Worm (Caenorhabditis elegans): ENCODE data around the gene T02G5.14.
A peak's percentile ranks its signal among the peaks of the same experiment; 100 is the strongest.
"Not testable (repeated sequence)": the region's sequence is repeated elsewhere in the genome, so short reads cannot be mapped to it uniquely, and the experiment has no call there.

The T02G5.14 gene

DNA sequence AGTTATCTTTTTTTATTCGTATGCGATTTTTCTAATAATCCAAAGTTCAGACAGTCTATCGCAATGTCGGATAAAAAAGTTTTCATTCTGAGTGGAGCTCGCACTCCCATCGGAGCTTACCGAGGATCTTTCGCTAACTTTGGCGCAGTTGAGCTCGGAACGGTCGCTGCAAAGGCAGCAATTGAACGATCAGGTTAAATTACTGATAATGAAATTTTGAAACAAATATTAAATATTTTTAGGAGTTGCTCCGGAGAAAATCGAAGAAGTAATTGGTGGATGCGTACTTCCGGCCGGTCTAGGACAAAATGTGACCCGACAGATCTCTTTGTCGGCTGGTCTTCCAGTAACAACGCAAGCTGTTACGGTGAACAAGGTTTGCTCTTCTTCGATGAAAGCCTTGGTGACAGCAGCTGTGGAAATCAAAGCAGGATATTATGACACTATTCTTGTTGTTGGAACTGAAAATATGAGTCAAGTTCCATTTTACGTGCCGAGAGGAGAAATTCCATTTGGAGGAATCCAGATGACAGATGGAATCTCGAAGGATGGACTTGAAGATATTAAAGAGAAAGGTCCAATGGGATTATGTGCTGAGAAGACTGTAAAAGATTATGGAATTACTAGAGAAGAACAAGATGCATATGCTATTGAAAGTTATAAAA, 8.4 kb upstream of the T02G5.14 start, which contains the start of gene T02G5.7 (continued):
- TF ChIP-seq hlh-11 (tag; optimal IDR thresholded peaks at IDR 0.05) (no peak), saeg-2 (GFP tag; IDR thresholded peaks at IDR 0.05) (0 out of 2 replicates have a peak, but pooled peaks have one; percentile 48), nhr-41 (GFP tag; IDR thresholded peaks at IDR 0.05) (no peak), fos-1 (tag; optimal IDR thresholded peaks at IDR 0.05) (no peak), nhr-11 (tag; optimal IDR thresholded peaks at IDR 0.05) (no peak), nhr-48 (tag; optimal IDR thresholded peaks at IDR 0.05) (no peak), Y105C5A.15 (GFP tag; IDR thresholded peaks at IDR 0.05) (no peak), nhr-42 (GFP tag; IDR thresholded peaks at IDR 0.05) (no peak), madf-9 (GFP tag; conservative IDR thresholded peaks at IDR 0.05) (no peak), unc-62 (GFP tag; optimal IDR thresholded peaks at IDR 0.05 in 1 of 2) (no peak), unc-62 (tag; optimal IDR thresholded peaks at IDR 0.05) (no peak)

DNA sequence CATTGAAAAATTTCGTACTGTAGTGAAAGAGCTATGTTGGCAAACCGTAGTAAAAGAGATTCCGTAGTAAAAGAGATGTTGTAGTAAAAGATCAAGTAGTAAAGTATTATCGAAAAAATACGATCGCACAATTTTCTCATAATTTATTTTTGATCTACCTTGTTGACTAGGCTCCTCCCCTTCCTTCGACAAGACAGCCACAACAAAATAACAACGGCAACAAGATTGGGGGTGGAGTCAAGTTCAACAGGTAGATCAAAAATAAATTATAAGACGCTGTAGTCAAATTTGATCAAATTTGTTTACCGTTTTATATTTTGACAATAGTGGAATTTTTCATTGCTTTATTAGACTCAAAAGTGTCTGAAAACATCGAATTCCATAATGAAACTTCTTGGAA, 4.2 kb downstream of the T02G5.14 start:
- peak in 1 of 2 experiments; percentile 67 for TF ChIP-seq unc-62 (GFP tag; optimal IDR thresholded peaks at IDR 0.05 in 1 of 2)
- not testable (repeated sequence) for TF ChIP-seq unc-62 (tag; optimal IDR thresholded peaks at IDR 0.05)

DNA sequence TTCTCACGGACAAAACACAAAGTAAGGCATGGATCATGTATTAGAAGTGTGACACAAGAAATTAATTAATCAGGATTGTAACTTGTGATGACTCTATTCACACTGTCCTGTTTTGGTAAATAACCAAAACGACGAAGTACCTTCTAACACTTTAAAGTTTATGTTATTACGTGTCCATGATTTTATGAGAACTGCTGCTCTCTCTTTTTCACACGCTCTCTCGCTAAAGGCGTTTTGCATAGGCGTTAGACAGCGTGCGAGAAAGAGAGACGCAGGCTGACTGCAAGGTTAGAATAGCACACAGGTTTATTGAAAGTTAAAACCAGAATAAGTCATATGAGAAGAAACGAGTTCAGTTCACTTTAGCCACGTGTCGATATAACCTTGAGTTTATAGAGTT, 6.0 kb downstream of the T02G5.14 start:
- TF ChIP-seq hlh-30 (tag; optimal IDR thresholded peaks at IDR 0.05; ENCODE audit: insufficient read depth), result peak; percentile 37
- TF ChIP-seq F49E8.2 (tag; optimal IDR thresholded peaks at IDR 0.05; ENCODE audit: borderline replicate concordance), result no peak
- TF ChIP-seq zfp-3 (GFP tag; conservative IDR thresholded peaks at IDR 0.05), result no peak
- no peak for TF ChIP-seq zip-11 (GFP tag; IDR thresholded peaks at IDR 0.05)

DNA sequence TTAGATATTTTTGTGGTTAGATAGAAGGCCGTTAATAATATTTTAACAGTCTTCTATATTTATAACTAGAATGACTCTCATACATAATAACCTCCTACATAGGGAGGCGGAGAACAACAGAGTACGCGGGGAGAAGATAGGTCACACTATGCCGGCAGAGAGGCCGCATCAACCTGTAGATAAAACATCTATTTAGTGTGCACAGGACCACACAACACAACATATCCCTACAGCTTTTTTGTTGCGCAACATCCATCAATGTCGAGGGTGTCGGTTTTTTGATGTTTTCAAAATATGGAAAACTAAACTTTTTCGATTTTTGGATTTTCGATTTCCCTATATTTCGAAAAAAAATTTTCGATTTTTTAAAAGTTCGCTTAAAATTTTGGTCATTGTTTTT, 6.7 kb downstream of the T02G5.14 start:
- no peak for TF ChIP-seq ztf-11 (tag; optimal IDR thresholded peaks at IDR 0.05)
- no peak for TF ChIP-seq F49E8.2 (tag; optimal IDR thresholded peaks at IDR 0.05; ENCODE audit: borderline replicate concordance)
- TF ChIP-seq skn-1 (tag; optimal IDR thresholded peaks at IDR 0.05), result no peak
- TF ChIP-seq ZK337.2 (GFP tag; IDR thresholded peaks at IDR 0.05), result no peak
- TF ChIP-seq nhr-28 (tag; optimal IDR thresholded peaks at IDR 0.05), result no peak
- TF ChIP-seq lin-1 (GFP tag; IDR thresholded peaks at IDR 0.05), result no peak
- no peak for TF ChIP-seq F44E2.7 (GFP tag; IDR thresholded peaks at IDR 0.05)
- no peak for TF ChIP-seq sdz-12 (GFP tag; optimal IDR thresholded peaks at IDR 0.05)
- TF ChIP-seq snpc-4 (tag; optimal IDR thresholded peaks at IDR 0.05), result no peak
- no peak for TF ChIP-seq mdl-1 (tag; optimal IDR thresholded peaks at IDR 0.05)
- TF ChIP-seq Y5F2A.4 (GFP tag; optimal IDR thresholded peaks at IDR 0.05), result no peak
- TF ChIP-seq dmd-8 (GFP tag; IDR thresholded peaks at IDR 0.05), result no peak
- TF ChIP-seq lin-38 (GFP tag; IDR thresholded peaks at IDR 0.05), result no peak
- TF ChIP-seq ZK546.5 (tag; optimal IDR thresholded peaks at IDR 0.05), result no peak
- no peak for TF ChIP-seq attf-4 (tag; optimal IDR thresholded peaks at IDR 0.05)
- TF ChIP-seq nhr-41 (GFP tag; IDR thresholded peaks at IDR 0.05), result no peak
- TF ChIP-seq unc-130 (GFP tag; optimal IDR thresholded peaks at IDR 0.05), result no peak

DNA sequence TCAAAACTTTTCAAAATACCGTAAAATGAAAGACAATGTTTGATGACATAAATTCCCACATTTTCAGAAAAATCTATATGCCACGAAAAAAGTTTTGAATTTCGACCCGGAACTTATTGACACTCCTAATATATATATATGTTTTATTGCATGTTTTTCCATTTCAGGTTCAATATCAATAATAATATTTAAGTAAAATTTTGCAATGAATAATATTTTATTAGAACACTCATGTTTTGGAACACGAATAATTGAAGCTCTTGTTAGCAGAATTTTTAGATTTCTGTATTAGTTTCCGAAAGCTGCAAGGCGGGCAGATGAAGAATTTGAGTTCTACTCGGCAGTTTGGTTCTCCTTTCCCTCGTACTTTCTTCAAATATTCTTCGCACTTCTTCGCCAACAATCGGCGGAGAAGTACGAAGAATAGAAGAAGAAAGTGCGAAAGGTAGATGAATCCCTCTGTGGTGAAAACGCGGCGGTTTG, 9.3 kb downstream of the T02G5.14 start, which contains the start of gene T02G5.3:
Gene T02G5.3, plus strand, starts transcription at position 51 of the 483 bp plus-strand sequence.
- TF ChIP-seq nhr-6 (tag; optimal IDR thresholded peaks at IDR 0.05), result no peak

DNA sequence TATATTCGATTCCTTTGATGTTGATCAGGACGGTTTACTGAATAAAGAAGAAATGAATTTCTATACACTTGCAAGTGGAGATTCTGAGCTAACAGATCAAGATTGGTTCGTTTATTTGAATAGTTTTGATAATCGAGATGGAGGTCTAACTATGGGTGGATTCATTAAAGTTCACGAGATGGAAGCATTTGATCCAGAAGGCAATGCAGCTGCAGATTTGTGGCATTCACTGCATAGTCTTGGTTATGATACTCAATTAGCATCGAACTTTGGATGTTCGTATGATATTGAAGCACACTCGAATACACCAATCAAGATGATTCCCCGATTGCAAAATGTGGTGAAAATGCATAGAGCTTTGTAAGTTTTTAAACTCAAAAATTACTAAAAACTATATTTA, 11.8 kb downstream of the T02G5.14 start:
- TF ChIP-seq daf-16 (GFP tag; optimal IDR thresholded peaks at IDR 0.05), result no peak
- TF ChIP-seq daf-16 (tag; optimal IDR thresholded peaks at IDR 0.05), result no peak
- no peak for TF ChIP-seq ceh-44 (GFP tag; IDR thresholded peaks at IDR 0.05)
- no peak for TF ChIP-seq lsy-2 (tag; optimal IDR thresholded peaks at IDR 0.05)
- no peak for TF ChIP-seq mdt-29 (GFP tag; IDR thresholded peaks at IDR 0.05)
- no peak for TF ChIP-seq nhr-77 (tag; optimal IDR thresholded peaks at IDR 0.05)
- TF ChIP-seq fkh-10 (GFP tag; optimal IDR thresholded peaks at IDR 0.05), result no peak
- TF ChIP-seq hmg-1.1 (GFP tag; IDR thresholded peaks at IDR 0.05), result no peak
- TF ChIP-seq mep-1 (tag; optimal IDR thresholded peaks at IDR 0.05), result no peak
- no peak for TF ChIP-seq mdl-1 (tag; optimal IDR thresholded peaks at IDR 0.05)
- no peak for TF ChIP-seq madf-5 (GFP tag; IDR thresholded peaks at IDR 0.05)
- no peak for TF ChIP-seq F49E8.2 (tag; optimal IDR thresholded peaks at IDR 0.05; ENCODE audit: borderline replicate concordance)
- TF ChIP-seq set-16 (GFP tag; IDR thresholded peaks at IDR 0.05), result no peak
